Fruit fly (Drosophila melanogaster) S2 (cell line): Measurements from ENCODE around the gene Lcp65Ag3.

Experiments used
- CG8478 ChIP-seq: fragments of >200 bp; optimal IDR thresholded peaks from 2 replicates; lab custom pipeline; 2018
- CTCF ChIP-seq, 2 experiments: fragments of >200 bp; optimal IDR thresholded peaks; 2 replicates each; lab custom pipeline; 2018

Gene Lcp65Ag3

DNA sequence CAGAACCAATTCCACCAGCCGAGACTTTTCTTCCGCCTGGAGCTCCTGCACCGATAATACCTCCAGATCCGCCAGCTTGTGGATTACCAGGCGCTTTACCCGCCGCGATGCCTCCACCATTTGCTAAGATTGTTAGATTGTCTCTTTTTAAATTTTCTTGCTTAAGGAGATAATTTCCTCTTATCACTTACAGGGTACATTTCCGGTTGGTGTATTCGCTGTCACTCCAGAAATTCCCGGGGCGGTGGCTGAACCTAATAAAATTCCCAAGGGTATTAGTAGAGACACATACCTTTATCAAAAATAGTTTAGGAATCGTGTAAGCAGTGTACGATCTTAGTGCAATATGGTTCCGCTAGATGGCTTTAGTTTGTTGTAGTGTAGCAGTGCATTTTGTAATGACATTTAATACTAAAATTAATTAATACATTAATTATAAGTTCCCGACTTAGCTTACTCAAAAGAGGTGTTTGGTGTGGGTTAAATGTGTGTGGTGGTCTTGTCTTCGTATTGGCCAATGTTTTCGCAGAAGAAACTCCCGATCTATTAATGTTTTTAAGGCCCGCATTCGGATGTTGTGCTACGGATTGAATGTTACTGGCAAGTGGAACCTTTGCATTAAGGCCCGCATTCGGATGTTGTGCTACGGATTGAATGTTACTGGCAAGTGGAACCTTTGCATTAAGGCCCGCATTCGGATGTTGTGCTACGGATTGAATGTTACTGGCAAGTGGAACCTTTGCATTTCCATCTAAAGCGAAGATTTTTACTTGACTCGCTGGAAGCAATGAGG is 6.0 kb downstream of the Lcp65Ag3 start:
- TF ChIP-seq CTCF (optimal IDR thresholded peaks at IDR 0.05; lab: Kevin White, UChicago) (peak; percentile 91 to 94), CG8478 (lab: Kevin White, UChicago) (no peak)

DNA sequence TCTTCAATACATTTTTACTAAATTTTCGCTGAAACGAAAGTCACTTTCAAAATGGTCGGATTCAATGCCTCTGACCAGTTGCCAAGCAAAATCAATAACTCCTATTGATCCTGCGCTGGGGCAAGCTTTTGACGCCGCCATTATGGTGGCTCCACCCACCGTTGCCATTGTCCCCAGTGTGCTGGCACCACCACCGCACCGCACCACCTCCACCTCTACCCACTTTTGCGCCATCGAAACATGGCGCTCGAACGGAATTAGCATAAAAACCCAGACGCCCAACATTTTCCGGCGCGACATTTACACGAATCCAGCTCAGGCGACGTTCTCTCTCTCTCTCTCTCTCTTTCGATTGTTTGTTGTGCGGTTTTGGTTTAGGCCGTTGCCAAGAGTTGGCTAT is 13.9 kb downstream of the Lcp65Ag3 start:
- TF ChIP-seq CG8478 (lab: Kevin White, UChicago), result no peak
- TF ChIP-seq CTCF (optimal IDR thresholded peaks at IDR 0.05; lab: Kevin White, UChicago), result no peak

- TF ChIP-seq CG8478 (lab: Kevin White, UChicago) (no peak), CTCF (optimal IDR thresholded peaks at IDR 0.05; lab: Kevin White, UChicago) (no peak)
These were observed 15.3 kb downstream of the Lcp65Ag3 start for dm6 chr3L:6115505-6115904.

DNA sequence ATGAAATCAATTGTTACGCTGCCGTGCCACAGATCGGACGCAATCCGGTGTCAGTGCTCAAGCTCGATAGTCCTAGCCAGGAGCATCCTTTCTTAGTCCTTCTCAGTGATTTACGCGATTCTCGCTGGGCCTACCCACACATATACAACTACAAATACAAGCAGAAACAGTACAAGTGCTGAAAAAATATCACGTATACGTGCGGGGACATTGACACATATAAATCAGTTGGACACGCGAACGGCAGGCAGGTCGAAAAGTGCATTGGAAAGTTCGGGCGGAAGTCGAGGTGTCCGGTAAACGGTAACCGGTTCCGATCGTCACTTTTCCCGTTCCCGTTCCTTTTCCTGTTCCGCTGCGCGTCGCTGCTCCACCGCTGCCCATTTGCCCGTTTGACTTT is 19.3 kb downstream of the Lcp65Ag3 start:
- no peak for TF ChIP-seq CG8478 (lab: Kevin White, UChicago)
- TF ChIP-seq CTCF (optimal IDR thresholded peaks at IDR 0.05; lab: Kevin White, UChicago), result no peak

- TF ChIP-seq CG8478 (lab: Kevin White, UChicago) (no peak), CTCF (optimal IDR thresholded peaks at IDR 0.05; lab: Kevin White, UChicago) (no peak)
These were observed 19.9 kb downstream of the Lcp65Ag3 start for dm6 chr3L:6110673-6111449.

dm6 chr3L:6108264-6109060 is 22.3 kb downstream of the Lcp65Ag3 start:
- TF ChIP-seq CG8478 (lab: Kevin White, UChicago), result no peak
- TF ChIP-seq CTCF (optimal IDR thresholded peaks at IDR 0.05; lab: Kevin White, UChicago), result no peak

dm6 chr3L:6106717-6107116 is 24.1 kb downstream of the Lcp65Ag3 start:
- TF ChIP-seq CG8478 (lab: Kevin White, UChicago) (no peak), CTCF (optimal IDR thresholded peaks at IDR 0.05; lab: Kevin White, UChicago) (no peak)

- TF ChIP-seq CTCF (optimal IDR thresholded peaks at IDR 0.05; lab: Kevin White, UChicago) (no peak), CG8478 (lab: Kevin White, UChicago) (no peak)
These were observed 25.4 kb downstream of the Lcp65Ag3 start for dm6 chr3L:6105435-6105834.

dm6 chr3L:6104551-6104950 is 26.2 kb downstream of the Lcp65Ag3 start:
- TF ChIP-seq CTCF (optimal IDR thresholded peaks at IDR 0.05; lab: Kevin White, UChicago), result no peak

dm6 chr3L:6103658-6104057 is 27.1 kb downstream of the Lcp65Ag3 start:
- peak; percentile 89 to 95 for TF ChIP-seq CTCF (optimal IDR thresholded peaks at IDR 0.05; lab: Kevin White, UChicago)
- no peak for TF ChIP-seq CG8478 (lab: Kevin White, UChicago)

dm6 chr3L:6097270-6097669 is 33.5 kb downstream of the Lcp65Ag3 start, which contains the start of gene Ets65A:
Ets65A (plus strand) TSS chr3L:6097617.
- TF ChIP-seq CTCF (optimal IDR thresholded peaks at IDR 0.05; lab: Kevin White, UChicago), result no peak
- TF ChIP-seq CG8478 (lab: Kevin White, UChicago), result no peak

DNA sequence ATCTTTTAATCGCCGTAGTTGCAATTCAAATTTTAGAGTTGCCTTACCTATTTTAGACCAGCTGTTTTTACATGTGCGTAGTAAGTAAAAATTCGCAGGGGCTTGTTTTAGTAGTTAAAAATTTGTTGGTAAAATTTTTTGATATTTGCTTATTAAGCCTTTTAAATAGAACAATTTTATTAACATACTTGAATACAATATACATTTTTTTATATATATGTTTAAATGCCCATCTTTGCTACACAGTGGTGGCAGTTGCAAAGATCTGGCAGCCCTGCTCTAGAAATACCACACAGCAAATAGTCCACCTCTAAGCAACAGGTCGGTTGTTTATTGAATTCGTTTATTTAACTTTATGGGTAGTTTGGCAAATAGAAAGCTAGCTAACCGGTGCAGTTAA is 36.1 kb downstream of the Lcp65Ag3 start, which contains the start of the genes CG10467 and loj:
Gene CG10467 (minus strand): TSS at position 51 of the 400 bp plus-strand sequence.
Gene loj (plus strand): TSS at position 291 of the 400 bp plus-strand sequence.
- TF ChIP-seq CTCF (optimal IDR thresholded peaks at IDR 0.05; lab: Kevin White, UChicago) (no peak), CG8478 (lab: Kevin White, UChicago) (no peak)

DNA sequence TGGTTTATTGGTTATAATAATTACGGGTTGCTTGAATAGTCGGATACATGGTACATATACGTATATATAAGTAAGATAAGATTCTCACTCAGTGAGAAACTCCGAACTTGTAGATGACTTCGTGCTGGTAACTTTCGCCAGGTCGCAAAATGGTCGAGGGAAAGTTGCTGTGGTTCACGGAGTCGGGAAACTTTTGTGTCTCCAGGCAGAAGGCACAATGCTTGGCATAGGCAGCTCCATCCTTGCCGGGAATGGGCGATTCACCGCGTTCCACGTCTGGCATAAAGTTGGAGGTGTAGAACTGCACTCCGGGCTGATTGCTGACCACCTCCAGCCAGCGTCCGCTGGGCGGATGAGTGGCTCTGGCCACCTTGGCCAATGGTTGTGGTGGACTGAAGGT is 37.6 kb downstream of the Lcp65Ag3 start, which contains the start of gene CG10469:
Gene CG10469 (minus strand): TSS at position 101 of the 400 bp plus-strand sequence.
- no peak for TF ChIP-seq CG8478 (lab: Kevin White, UChicago)
- no peak for TF ChIP-seq CTCF (optimal IDR thresholded peaks at IDR 0.05; lab: Kevin White, UChicago)

DNA sequence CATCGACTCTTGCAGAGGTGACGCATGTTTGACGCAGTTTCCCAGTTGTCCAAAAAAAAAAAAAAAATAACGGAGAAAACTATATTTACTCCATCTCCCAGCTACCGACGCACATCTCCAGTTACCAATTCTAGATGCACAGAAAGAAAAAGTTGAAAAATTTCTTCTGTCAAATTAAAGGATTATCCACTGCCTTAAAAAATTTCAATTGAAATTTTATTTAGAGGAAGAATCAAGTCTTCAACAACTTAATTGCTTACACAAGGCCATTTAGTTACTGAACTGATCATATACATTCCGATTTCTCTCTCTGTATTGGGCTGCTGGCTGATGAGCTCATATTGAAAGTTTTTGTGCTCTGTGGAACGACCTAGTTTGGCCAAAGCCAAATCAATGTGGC is 44.8 kb downstream of the Lcp65Ag3 start:
- TF ChIP-seq CG8478 (lab: Kevin White, UChicago) (no peak), CTCF (optimal IDR thresholded peaks at IDR 0.05; lab: Kevin White, UChicago) (no peak)
